Worm (Caenorhabditis elegans): ENCODE measurements around the gene nhr-159.

- no peak for TF ChIP-seq ama-1 (optimal IDR thresholded peaks at IDR 0.05)
- TF ChIP-seq ceh-18 (tag; optimal IDR thresholded peaks at IDR 0.05): no peak
- TF ChIP-seq tbx-2 (tag; optimal IDR thresholded peaks at IDR 0.05): no peak
- TF ChIP-seq ztf-16 (tag; optimal IDR thresholded peaks at IDR 0.05): no peak
- no peak for TF ChIP-seq F13H6.1 (tag; optimal IDR thresholded peaks at IDR 0.05)
- no peak for TF ChIP-seq ceh-22 (tag; optimal IDR thresholded peaks at IDR 0.05)
- no peak for TF ChIP-seq pqm-1 (tag; optimal IDR thresholded peaks at IDR 0.05)
Measured at ce11 chrV:3862851-3863250, 15.3 kb downstream of the nhr-159 start, which contains the start of gene nhr-187.

All from whole organism, late embryonic.